Worm (Caenorhabditis elegans): ENCODE data around the gene cand-1.

DNA sequence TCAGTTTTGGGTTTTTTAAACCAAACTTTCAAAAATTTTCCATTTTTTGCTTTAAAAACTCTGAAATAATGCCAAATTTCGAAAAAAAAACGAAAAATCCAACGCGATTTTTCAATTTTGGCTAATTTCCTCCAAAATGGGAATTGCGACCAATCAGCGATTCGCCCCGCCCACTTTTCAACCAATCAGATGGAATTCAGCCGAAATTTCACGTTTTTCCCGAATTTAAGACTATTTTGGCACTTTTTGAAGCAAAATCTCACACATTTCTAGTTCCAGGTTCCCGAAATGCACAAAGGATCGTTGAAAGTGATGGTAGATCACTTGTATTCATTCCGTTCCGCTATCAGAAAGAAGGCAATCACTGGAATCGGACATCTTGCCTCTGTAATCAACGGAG is 2.1 kb downstream of the cand-1 start:
- no peak for TF ChIP-seq tra-4 (tag; optimal IDR thresholded peaks at IDR 0.05)
- TF ChIP-seq aly-1 (tag; optimal IDR thresholded peaks at IDR 0.05): no peak
- TF ChIP-seq ama-1 (optimal IDR thresholded peaks at IDR 0.05): no peak
- TF ChIP-seq scrt-1 (GFP tag; IDR thresholded peaks at IDR 0.05): no peak
- TF ChIP-seq hnd-1 (tag; optimal IDR thresholded peaks at IDR 0.05): no peak
- TF ChIP-seq tbx-11 (GFP tag; IDR thresholded peaks at IDR 0.05): no peak
- no peak for TF ChIP-seq ceh-36 (tag; optimal IDR thresholded peaks at IDR 0.05)
- TF ChIP-seq pes-1 (GFP tag; IDR thresholded peaks at IDR 0.05): no peak

Measured in whole organism, early embryonic.